Fruit fly (Drosophila melanogaster): Measurements from ENCODE around the gene hdm.

Gene hdm

DNA sequence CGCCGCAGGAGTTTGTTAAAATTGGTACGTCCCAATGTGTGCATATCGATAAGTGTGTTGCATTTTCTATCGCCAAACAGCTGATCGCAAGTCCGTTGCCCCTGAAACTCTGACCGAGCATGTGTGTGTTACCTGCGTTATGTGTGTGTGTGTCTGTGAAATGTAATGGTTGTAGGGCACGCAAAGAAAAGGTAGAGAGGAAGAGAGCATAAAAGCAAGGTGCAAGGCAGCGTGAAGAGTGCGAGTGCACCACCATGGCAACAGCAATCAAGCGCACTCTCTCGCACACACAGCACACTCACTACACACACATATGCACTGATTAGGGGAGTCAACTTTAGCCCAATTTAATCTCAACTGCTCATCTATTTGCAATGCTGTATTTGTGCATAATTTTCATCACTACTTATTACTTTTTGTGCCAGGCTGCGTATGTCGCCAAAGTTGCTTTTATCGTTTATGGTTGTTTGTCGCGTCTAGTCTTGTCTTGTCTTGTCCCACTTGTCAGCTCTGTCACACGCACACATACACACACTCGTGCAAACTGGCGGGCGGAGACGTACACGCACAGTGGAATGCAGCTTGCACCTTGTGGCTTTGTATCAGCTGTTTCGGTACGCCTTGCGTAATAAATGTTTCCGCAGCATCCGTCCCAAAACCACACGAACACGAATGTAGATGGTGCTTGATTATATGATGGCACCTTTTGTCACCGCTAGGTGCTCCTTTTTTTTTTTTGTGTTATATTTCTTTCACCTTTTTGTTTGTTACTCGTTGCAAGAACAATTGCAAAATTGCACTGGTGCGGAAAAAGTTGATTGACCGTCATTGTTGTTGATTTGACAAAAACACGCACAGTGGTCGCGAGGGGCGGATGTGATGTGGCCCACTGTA, 17.9 kb upstream of the hdm start (continued):
- peak; percentile 44 for TF ChIP-seq HmgD (GFP tag; optimal IDR thresholded peaks at IDR 0.05)
- TF ChIP-seq slou (GFP tag; optimal IDR thresholded peaks at IDR 0.05): no peak
- no peak for TF ChIP-seq CG6765 (GFP tag; optimal IDR thresholded peaks at IDR 0.05)
- peak; percentile 53 for TF ChIP-seq CG9817 (tag; optimal IDR thresholded peaks at IDR 0.05)
- TF ChIP-seq amos (GFP tag; IDR thresholded peaks at IDR 0.05; ENCODE audit: partially characterized antibody): no peak
- TF ChIP-seq crc (GFP tag; optimal IDR thresholded peaks at IDR 0.05): peak; percentile 57
- TF ChIP-seq CG1603 (tag; optimal IDR thresholded peaks at IDR 0.05): peak; percentile 18
- TF ChIP-seq Ets97D (GFP tag; optimal IDR thresholded peaks at IDR 0.05): peak; percentile 50
- TF ChIP-seq btn (GFP tag; optimal IDR thresholded peaks at IDR 0.05): peak; percentile 59
- TF ChIP-seq CG31224 (GFP tag; IDR thresholded peaks at IDR 0.05): no peak
- TF ChIP-seq Fer2 (tag; optimal IDR thresholded peaks at IDR 0.05): peak; percentile 28
- no peak for TF ChIP-seq D (optimal IDR thresholded peaks at IDR 0.05)
- TF ChIP-seq D (GFP tag; optimal IDR thresholded peaks at IDR 0.05): peak; percentile 93
- TF ChIP-seq CG33557 (GFP tag; optimal IDR thresholded peaks at IDR 0.05): peak; percentile 84
- TF ChIP-seq Mes4 (GFP tag; optimal IDR thresholded peaks at IDR 0.05): peak; percentile 87
- no peak for TF ChIP-seq Bteb2 (GFP tag; optimal IDR thresholded peaks at IDR 0.05)
- TF ChIP-seq CG8478 (optimal IDR thresholded peaks at IDR 0.05): peak; percentile 98
- peak; percentile 68; the same call in 1 of the 2 replicates for TF ChIP-seq CG32767 (GFP tag; IDR thresholded peaks at IDR 0.05)
- TF ChIP-seq CG15696 (tag; optimal IDR thresholded peaks at IDR 0.05): peak; percentile 70
- TF ChIP-seq CG15479 (GFP tag; optimal IDR thresholded peaks at IDR 0.05): peak; percentile 94
- no peak for TF ChIP-seq Tbp (GFP tag; optimal IDR thresholded peaks at IDR 0.05)
- peak; percentile 89 for TF ChIP-seq CG7556 (GFP tag; optimal IDR thresholded peaks at IDR 0.05)
- TF ChIP-seq CG7745 (tag; optimal IDR thresholded peaks at IDR 0.05): no peak
- peak; percentile 55 for TF ChIP-seq Dip3 (GFP tag; optimal IDR thresholded peaks at IDR 0.05)
- TF ChIP-seq CG11247 (GFP tag; IDR thresholded peaks at IDR 0.05): no peak
- TF ChIP-seq wdn (GFP tag; IDR thresholded peaks at IDR 0.05): 0 out of 2 replicates have a peak, but pooled peaks have one; percentile 36
- no peak for TF ChIP-seq Elba2 (GFP tag; optimal IDR thresholded peaks at IDR 0.05)
- peak; percentile 38 for TF ChIP-seq fd64A (GFP tag; optimal IDR thresholded peaks at IDR 0.05)
- peak; percentile 42; the same call in 2 of the 3 replicates for TF ChIP-seq CG11560 (tag; IDR thresholded peaks at IDR 0.05)
- TF ChIP-seq sug (tag; optimal IDR thresholded peaks at IDR 0.05): peak; percentile 42
- peak; percentile 77 for TF ChIP-seq CG10462 (GFP tag; optimal IDR thresholded peaks at IDR 0.05)
- TF ChIP-seq her (GFP tag; optimal IDR thresholded peaks at IDR 0.05): peak; percentile 53
- peak; percentile 82 for TF ChIP-seq CG10209 (GFP tag; optimal IDR thresholded peaks at IDR 0.05)
- peak; percentile 87 for TF ChIP-seq CG4424 (GFP tag; optimal IDR thresholded peaks at IDR 0.05)
- TF ChIP-seq bcd (GFP tag; optimal IDR thresholded peaks at IDR 0.05): peak; percentile 87
- peak; percentile 41; the same call in 1 of the 2 replicates for TF ChIP-seq Ada2b (GFP tag; IDR thresholded peaks at IDR 0.05)
- peak in 1 of 2 experiments; percentile 61 for TF ChIP-seq Trl (optimal IDR thresholded peaks at IDR 0.05)
- peak; percentile 76 for TF ChIP-seq Trl (GFP tag; optimal IDR thresholded peaks at IDR 0.05)
- TF ChIP-seq CG4617 (GFP tag; optimal IDR thresholded peaks at IDR 0.05; ENCODE audit: borderline replicate concordance): peak; percentile 45
- TF ChIP-seq CG9797 (GFP tag; optimal IDR thresholded peaks at IDR 0.05): peak; percentile 14
- TF ChIP-seq Mad (GFP tag; optimal IDR thresholded peaks at IDR 0.05): peak; percentile 46
- TF ChIP-seq Optix (GFP tag; IDR thresholded peaks at IDR 0.05): peak; percentile 82
- peak; percentile 54; the same call in 1 of the 2 replicates for TF ChIP-seq chm (GFP tag; IDR thresholded peaks at IDR 0.05)
- TF ChIP-seq grn (GFP tag; optimal IDR thresholded peaks at IDR 0.05): no peak
- TF ChIP-seq Stat92E (GFP tag; optimal IDR thresholded peaks at IDR 0.05): peak in 1 of 3 experiments; percentile 4
- TF ChIP-seq CG15011 (GFP tag; optimal IDR thresholded peaks at IDR 0.05): peak; percentile 47
- TF ChIP-seq C15 (GFP tag; IDR thresholded peaks at IDR 0.05): no peak; the same call in 2 of the 3 replicates
- TF ChIP-seq CG18599 (GFP tag; optimal IDR thresholded peaks at IDR 0.05): peak; percentile 62
- peak; percentile 80 for TF ChIP-seq CG4328 (GFP tag; optimal IDR thresholded peaks at IDR 0.05)
